Worm (Caenorhabditis elegans) whole organism, L2 larva: ENCODE measurements around the gene crb-3.

Source experiments
- aly-2 ChIP-seq: fragments of 150-350 bp; optimal IDR thresholded peaks from 2 replicates; lab custom pipeline; 2014; ENCODE audit warnings: missing biosample characterization, missing genetic modification characterization
- ama-1 ChIP-seq: fragments of 150-350 bp; optimal IDR thresholded peaks from 2 replicates; lab custom pipeline; 2018; ENCODE audit warnings: inconsistent platforms
- blmp-1 ChIP-seq: sonication (generic microtip); optimal IDR thresholded peaks from 2 replicates; lab custom pipeline; 2017; ENCODE audit warnings: missing genetic modification characterization, mild to moderate bottlenecking, missing compliant biosample characterization, antibody characterized with exemption, moderate library complexity; ENCODE audit not compliant: insufficient read depth
- elt-3 ChIP-seq: sonication (generic microtip); optimal IDR thresholded peaks from 2 replicates; lab custom pipeline; 2017; ENCODE audit warnings: missing biosample characterization, missing genetic modification characterization
- lin-39 ChIP-seq: fragments of 150-350 bp; optimal IDR thresholded peaks from 2 replicates; lab custom pipeline; 2014; ENCODE audit warnings: missing biosample characterization, missing genetic modification reagents, missing genetic modification characterization
- mdl-1 ChIP-seq, 2 experiments: fragments of 150-350 bp in 1 of 2; sonication (generic microtip) in 1 of 2; optimal IDR thresholded peaks; 2 replicates each; lab custom pipeline; 2017; ENCODE audit warnings: missing biosample characterization in 2 of 2, missing genetic modification characterization in 2 of 2
- nhr-23 ChIP-seq: fragments of 150-350 bp; optimal IDR thresholded peaks from 2 replicates; lab custom pipeline; 2014; ENCODE audit warnings: missing biosample characterization, missing genetic modification reagents, missing genetic modification characterization
- nhr-25 ChIP-seq: fragments of 150-350 bp; sonication (generic microtip); optimal IDR thresholded peaks from 3 replicates; lab custom pipeline; 2014; ENCODE audit warnings: missing biosample characterization, missing genetic modification characterization
- nhr-77 ChIP-seq: fragments of 150-350 bp; optimal IDR thresholded peaks from 2 replicates; lab custom pipeline; 2014; ENCODE audit warnings: missing biosample characterization, missing genetic modification characterization
- peb-1 ChIP-seq: fragments of 150-350 bp; optimal IDR thresholded peaks from 2 replicates; lab custom pipeline; 2014; ENCODE audit warnings: missing biosample characterization, missing genetic modification characterization
- unc-39 ChIP-seq: fragments of 150-350 bp; optimal IDR thresholded peaks from 2 replicates; lab custom pipeline; 2014; ENCODE audit warnings: missing biosample characterization, missing genetic modification characterization
- unc-62 ChIP-seq: fragments of 150-350 bp; optimal IDR thresholded peaks from 2 replicates; lab custom pipeline; 2014; ENCODE audit warnings: missing biosample characterization, missing genetic modification reagents, missing genetic modification characterization
- zag-1 ChIP-seq: fragments of 150-350 bp; optimal IDR thresholded peaks from 2 replicates; lab custom pipeline; 2014; ENCODE audit warnings: missing biosample characterization, missing genetic modification characterization

DNA sequence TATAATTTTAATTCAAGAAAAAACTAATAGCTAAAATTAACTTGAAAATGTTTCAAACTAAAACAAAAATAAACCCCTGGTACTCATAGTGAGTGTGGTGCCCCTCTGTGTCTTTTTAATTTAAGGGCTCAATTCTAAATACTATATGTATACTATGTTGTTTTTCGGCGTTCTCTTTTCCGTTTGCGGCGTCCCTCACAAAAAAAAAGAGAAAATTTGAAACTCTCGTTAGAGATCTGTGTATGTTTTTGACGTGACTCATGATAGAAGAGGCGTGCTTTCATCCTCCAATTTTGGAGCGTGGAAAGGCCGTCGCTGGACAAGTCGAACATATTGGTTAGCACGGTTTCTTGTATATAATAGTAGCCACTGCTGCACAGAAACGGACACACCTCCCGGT lies 47.9 kb downstream of the crb-3 start, which contains the start of gene pes-8:
- TF ChIP-seq peb-1 (tag; lab: Kevin White, UChicago) (no peak), nhr-77 (tag; lab: Kevin White, UChicago) (no peak), mdl-1 (tag; optimal IDR thresholded peaks at IDR 0.05; lab: Kevin White, UChicago) (no peak), aly-2 (tag; lab: Kevin White, UChicago) (no peak), blmp-1 (tag; lab: Kevin White, UChicago) (no peak), nhr-25 (tag; lab: Kevin White, UChicago) (no peak), unc-39 (tag; lab: Kevin White, UChicago) (no peak), nhr-23 (no peak), elt-3 (tag; lab: Kevin White, UChicago) (no peak), unc-62 (GFP tag; lab: Kevin White, UChicago) (no peak), zag-1 (no peak), ama-1 (lab: Kevin White, UChicago) (no peak), lin-39 (tag; lab: Kevin White, UChicago) (no peak)
